Worm (Caenorhabditis elegans): ENCODE measurements around the gene ekl-5.

DNA sequence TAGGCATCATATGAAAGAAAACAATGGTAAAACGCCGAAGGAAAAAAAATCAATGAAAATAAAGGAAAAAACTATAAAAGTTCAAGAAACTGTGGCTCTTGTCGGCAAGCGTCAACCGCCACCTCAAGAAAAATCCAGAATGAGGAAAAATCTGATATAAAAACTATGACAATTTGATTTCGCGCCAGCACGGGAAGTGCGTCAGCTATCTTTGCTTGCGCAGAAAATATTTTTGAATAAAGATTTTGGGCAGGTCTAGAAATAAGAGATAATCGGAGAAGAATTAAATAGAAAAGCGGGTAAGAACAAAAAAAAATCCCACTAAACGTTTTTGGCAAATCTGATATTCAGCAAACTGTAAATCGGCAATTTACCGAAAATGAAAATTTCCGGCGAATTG, 1.2 kb upstream of the ekl-5 start:
- TF ChIP-seq him-1 (tag; optimal IDR thresholded peaks at IDR 0.05) (no peak), dao-5 (tag; optimal IDR thresholded peaks at IDR 0.05) (no peak)
